Worm (Caenorhabditis elegans) whole organism, L2 larva: ENCODE results near the gene dhhc-10.

Source experiments
- ZK546.5 ChIP-seq: sonication (generic microtip); optimal IDR thresholded peaks from 2 replicates; lab custom pipeline; 2017; ENCODE audit warnings: missing biosample characterization, missing genetic modification characterization
- aly-2 ChIP-seq: fragments of 150-350 bp; optimal IDR thresholded peaks from 2 replicates; lab custom pipeline; 2014; ENCODE audit warnings: missing biosample characterization, missing genetic modification characterization
- ama-1 ChIP-seq: fragments of 150-350 bp; optimal IDR thresholded peaks from 2 replicates; lab custom pipeline; 2018; ENCODE audit warnings: inconsistent platforms
- blmp-1 ChIP-seq: sonication (generic microtip); optimal IDR thresholded peaks from 2 replicates; lab custom pipeline; 2017; ENCODE audit warnings: missing genetic modification characterization, mild to moderate bottlenecking, missing compliant biosample characterization, antibody characterized with exemption, moderate library complexity; ENCODE audit not compliant: insufficient read depth
- elt-3 ChIP-seq: sonication (generic microtip); optimal IDR thresholded peaks from 2 replicates; lab custom pipeline; 2017; ENCODE audit warnings: missing biosample characterization, missing genetic modification characterization
- lin-39 ChIP-seq: fragments of 150-350 bp; optimal IDR thresholded peaks from 2 replicates; lab custom pipeline; 2014; ENCODE audit warnings: missing biosample characterization, missing genetic modification reagents, missing genetic modification characterization
- lsy-2 ChIP-seq, 2 experiments: fragments of 150-350 bp in 1 of 2; sonication (generic microtip) in 1 of 2; optimal IDR thresholded peaks; 2 replicates each; lab custom pipeline; 2014 to 2017; ENCODE audit warnings: missing biosample characterization in 2 of 2, missing genetic modification characterization in 2 of 2
- mbf-1 ChIP-seq: sonication (generic microtip); optimal IDR thresholded peaks from 2 replicates; lab custom pipeline; 2017; ENCODE audit warnings: missing biosample characterization, missing genetic modification characterization
- mdl-1 ChIP-seq, 2 experiments: fragments of 150-350 bp in 1 of 2; sonication (generic microtip) in 1 of 2; optimal IDR thresholded peaks; 2 replicates each; lab custom pipeline; 2017; ENCODE audit warnings: missing biosample characterization in 2 of 2, missing genetic modification characterization in 2 of 2
- nhr-10 ChIP-seq: sonication (generic microtip); optimal IDR thresholded peaks from 2 replicates; lab custom pipeline; 2017; ENCODE audit warnings: missing biosample characterization, missing genetic modification characterization
- peb-1 ChIP-seq: fragments of 150-350 bp; optimal IDR thresholded peaks from 2 replicates; lab custom pipeline; 2014; ENCODE audit warnings: missing biosample characterization, missing genetic modification characterization
- skn-1 ChIP-seq: sonication (generic microtip); optimal IDR thresholded peaks from 2 replicates; lab custom pipeline; 2017; ENCODE audit warnings: missing biosample characterization, missing genetic modification characterization
- snpc-4 ChIP-seq: fragments of 150-350 bp; optimal IDR thresholded peaks from 2 replicates; lab custom pipeline; 2014; ENCODE audit warnings: missing biosample characterization, missing genetic modification characterization
- unc-39 ChIP-seq: fragments of 150-350 bp; optimal IDR thresholded peaks from 2 replicates; lab custom pipeline; 2014; ENCODE audit warnings: missing biosample characterization, missing genetic modification characterization

ce11 chrX:4699411-4700050 is 7.4 kb upstream of the dhhc-10 start, which contains the start of gene hyl-2:
- TF ChIP-seq nhr-10 (tag; lab: Kevin White, UChicago) (no peak), peb-1 (no peak), mbf-1 (tag; lab: Kevin White, UChicago) (no peak), ama-1 (lab: Kevin White, UChicago) (no peak), blmp-1 (no peak), lin-39 (no peak), aly-2 (tag; lab: Kevin White, UChicago) (no peak), elt-3 (tag; lab: Kevin White, UChicago) (no peak), lsy-2 (tag; optimal IDR thresholded peaks at IDR 0.05; lab: Kevin White, UChicago) (peak in 1 of 2 experiments; percentile 61), snpc-4 (peak; percentile 52), ZK546.5 (no peak), skn-1 (tag; lab: Kevin White, UChicago) (no peak), unc-39 (tag; lab: Kevin White, UChicago) (no peak), mdl-1 (tag; optimal IDR thresholded peaks at IDR 0.05; lab: Kevin White, UChicago) (no peak)
